Worm (Caenorhabditis elegans): ENCODE data around the gene T05C12.9.

DNA sequence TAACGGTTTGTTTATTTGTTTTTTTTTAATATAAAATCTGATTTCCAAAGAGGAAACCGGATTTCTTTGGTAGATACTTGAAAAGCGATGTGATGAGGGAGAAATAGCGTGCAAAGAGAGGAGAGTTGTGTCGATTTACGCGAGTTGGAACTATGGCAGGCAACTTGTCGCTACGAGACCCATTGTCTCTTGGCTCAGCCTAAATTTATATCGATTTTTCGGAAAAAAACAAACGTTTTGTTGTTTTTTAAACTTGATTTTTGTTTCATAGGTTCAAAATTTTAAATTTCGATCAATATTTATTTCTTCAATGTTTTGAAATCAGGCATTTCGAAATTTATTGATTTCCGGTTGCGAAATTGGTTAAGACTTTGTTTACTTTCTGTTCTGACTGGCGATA is 23.4 kb upstream of the T05C12.9 start, which contains the start of gene M110.3:
- no peak for TF ChIP-seq pes-1 (GFP tag; IDR thresholded peaks at IDR 0.05)
- TF ChIP-seq ama-1 (optimal IDR thresholded peaks at IDR 0.05): no peak
- no peak for TF ChIP-seq ceh-36 (tag; optimal IDR thresholded peaks at IDR 0.05)
- TF ChIP-seq ets-7 (tag; optimal IDR thresholded peaks at IDR 0.05): no peak
- no peak for TF ChIP-seq tbx-37 (GFP tag; conservative IDR thresholded peaks at IDR 0.05)
- no peak for TF ChIP-seq hmbx-1 (tag; optimal IDR thresholded peaks at IDR 0.05)
- no peak for TF ChIP-seq F13C5.2 (tag; optimal IDR thresholded peaks at IDR 0.05)
- TF ChIP-seq hmg-4 (GFP tag; optimal IDR thresholded peaks at IDR 0.05): no peak
- TF ChIP-seq ceh-13 (GFP tag; optimal IDR thresholded peaks at IDR 0.05): no peak
- TF ChIP-seq flt-1 (GFP tag; IDR thresholded peaks at IDR 0.05): no peak

Measured in whole organism, early embryonic.